Worm (Caenorhabditis elegans): Measurements from ENCODE around the gene srw-113.

- TF ChIP-seq klf-2 (GFP tag; conservative IDR thresholded peaks at IDR 0.05) (no peak), flt-1 (GFP tag; IDR thresholded peaks at IDR 0.05) (no peak), T22C8.4 (GFP tag; IDR thresholded peaks at IDR 0.05) (no peak)
These were observed 19.4 kb upstream of the srw-113 start for ce11 chrV:15313529-15313928.

Data from whole organism, midembryonic.